Fruit fly (Drosophila melanogaster) whole organism: ENCODE data around the gene CG5510.

ENCODE experiments used
- Dll ChIP-seq: fragments of >200 bp; optimal IDR thresholded peaks from 2 replicates; lab custom pipeline; 2017
- pan ChIP-seq: fragments of >200 bp; optimal IDR thresholded peaks from 2 replicates; lab custom pipeline; 2017
- usp ChIP-seq: fragments of >200 bp; optimal IDR thresholded peaks from 2 replicates; lab custom pipeline; 2017; ENCODE audit warnings: missing biosample characterization, missing genetic modification characterization, mixed read lengths

- TF ChIP-seq pan (no peak), usp (no peak), Dll (lab: Kevin White, UChicago) (no peak)
Observed at dm6 chr3R:24122369-24122768, 47.0 kb downstream of the CG5510 start.
